Worm (Caenorhabditis elegans): ENCODE measurements around the gene K07F5.14.
"Not testable (repeated sequence)": the region's sequence is repeated elsewhere in the genome, so short reads cannot be mapped to it uniquely, and the experiment has no call there.

DNA sequence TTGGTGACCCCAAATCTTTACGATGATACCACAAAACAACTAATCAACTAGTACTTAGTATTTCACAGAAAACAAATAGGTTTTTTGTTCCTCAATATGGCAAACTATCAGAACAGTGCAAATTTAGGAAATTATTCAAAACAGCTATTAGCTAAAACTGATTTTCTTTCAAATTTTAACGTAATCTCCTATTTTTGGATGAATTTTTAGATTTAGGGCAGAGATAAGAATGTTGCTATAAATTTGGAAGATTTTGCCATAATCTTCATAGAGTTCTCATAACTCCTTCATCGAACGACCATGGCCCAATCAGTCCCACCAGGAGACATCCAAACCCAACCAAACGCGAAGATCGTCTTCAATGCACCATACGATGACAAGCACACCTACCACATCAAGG, 24.7 kb upstream of the K07F5.14 start, which contains the start of gene msp-10:
- TF ChIP-seq flt-1 (GFP tag; IDR thresholded peaks at IDR 0.05); hmbx-1 (tag; optimal IDR thresholded peaks at IDR 0.05); sea-1 (GFP tag; conservative IDR thresholded peaks at IDR 0.05); hnd-1 (tag; optimal IDR thresholded peaks at IDR 0.05); scrt-1 (GFP tag; IDR thresholded peaks at IDR 0.05); ama-1 (optimal IDR thresholded peaks at IDR 0.05); ceh-36 (tag; optimal IDR thresholded peaks at IDR 0.05); ets-7 (tag; optimal IDR thresholded peaks at IDR 0.05); B0310.2 (tag; optimal IDR thresholded peaks at IDR 0.05); tbx-11 (GFP tag; IDR thresholded peaks at IDR 0.05); ceh-13 (GFP tag; optimal IDR thresholded peaks at IDR 0.05); aly-1 (tag; optimal IDR thresholded peaks at IDR 0.05): not testable (repeated sequence)

Measured in whole organism, early embryonic.